Worm (Caenorhabditis elegans) whole organism, L4/young adult: ENCODE measurements around the gene scl-19.

Source experiments
- W03F9.2 ChIP-seq: fragments of 150-350 bp; optimal IDR thresholded peaks from 2 replicates; lab custom pipeline; 2014; ENCODE audit warnings: missing biosample characterization, missing genetic modification characterization
- him-1 ChIP-seq: sonication (generic microtip); optimal IDR thresholded peaks from 2 replicates; lab custom pipeline; 2016; ENCODE audit warnings: missing genotype, missing genetic modification reagents, missing genetic modification characterization, missing compliant biosample characterization

- no peak for TF ChIP-seq W03F9.2 (tag; lab: Kevin White, UChicago)
- no peak for TF ChIP-seq him-1 (tag; lab: Kevin White, UChicago)
Observed at ce11 chrV:18776245-18776737, 44.5 kb downstream of the scl-19 start, which contains the start of gene Y17D7B.4.
